Fruit fly (Drosophila melanogaster): ENCODE measurements around the gene Sos.

DNA sequence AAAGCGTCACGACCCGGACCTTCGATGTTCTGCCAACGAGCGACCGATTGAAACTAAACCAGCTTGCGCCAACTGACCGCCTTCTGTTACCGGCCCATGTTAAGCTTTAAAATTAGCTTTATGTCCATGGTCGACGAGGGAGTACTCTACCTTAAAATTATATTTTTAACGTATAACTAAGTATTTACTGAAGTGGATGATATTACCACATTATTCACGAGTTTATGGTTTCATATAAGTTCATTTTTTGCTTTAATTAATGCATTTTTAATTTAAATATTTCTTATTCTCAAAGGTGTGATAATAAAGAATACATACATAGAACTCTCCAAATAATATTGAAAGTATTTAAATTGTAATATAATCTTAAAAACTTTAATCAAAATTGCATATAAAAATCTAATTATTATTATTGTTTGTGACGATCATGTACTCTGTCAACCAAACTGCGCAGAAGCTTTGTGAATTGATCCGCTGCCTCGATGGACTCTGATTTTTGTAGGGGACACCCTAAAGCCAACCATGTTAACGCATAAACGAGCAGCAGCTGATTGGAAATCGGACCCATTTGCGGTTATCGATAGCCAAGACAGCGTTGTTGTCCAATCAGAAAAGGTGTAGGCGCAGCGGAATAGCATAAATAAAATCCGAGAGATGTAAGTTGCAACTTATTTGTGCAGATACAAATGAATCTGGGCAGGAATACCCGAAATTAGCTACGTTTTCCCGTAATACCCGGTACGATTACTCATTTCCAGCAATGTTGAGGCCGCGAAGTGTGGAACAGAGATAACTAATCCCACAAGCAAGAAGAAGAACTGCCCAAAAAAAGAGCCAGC lies 33.3 kb upstream of the Sos start, which contains the start of the genes CG9008 and p38b:
- TF ChIP-seq br (GFP tag; optimal IDR thresholded peaks at IDR 0.05) (peak; percentile 42), CG9705 (GFP tag; optimal IDR thresholded peaks at IDR 0.05) (peak; percentile 65)
